Worm (Caenorhabditis elegans): Measurements from ENCODE around the gene srbc-67.

- no peak for TF ChIP-seq him-1 (tag; optimal IDR thresholded peaks at IDR 0.05)
- no peak for TF ChIP-seq W03F9.2 (tag; optimal IDR thresholded peaks at IDR 0.05)
- no peak for TF ChIP-seq dao-5 (tag; optimal IDR thresholded peaks at IDR 0.05)
Observed at ce11 chrV:3509878-3510277, 31.1 kb downstream of the srbc-67 start, which contains the start of gene str-228.

Data from whole organism, L4/young adult.